Fruit fly (Drosophila melanogaster): ENCODE results near the gene Ssl1.

The Ssl1 gene

DNA sequence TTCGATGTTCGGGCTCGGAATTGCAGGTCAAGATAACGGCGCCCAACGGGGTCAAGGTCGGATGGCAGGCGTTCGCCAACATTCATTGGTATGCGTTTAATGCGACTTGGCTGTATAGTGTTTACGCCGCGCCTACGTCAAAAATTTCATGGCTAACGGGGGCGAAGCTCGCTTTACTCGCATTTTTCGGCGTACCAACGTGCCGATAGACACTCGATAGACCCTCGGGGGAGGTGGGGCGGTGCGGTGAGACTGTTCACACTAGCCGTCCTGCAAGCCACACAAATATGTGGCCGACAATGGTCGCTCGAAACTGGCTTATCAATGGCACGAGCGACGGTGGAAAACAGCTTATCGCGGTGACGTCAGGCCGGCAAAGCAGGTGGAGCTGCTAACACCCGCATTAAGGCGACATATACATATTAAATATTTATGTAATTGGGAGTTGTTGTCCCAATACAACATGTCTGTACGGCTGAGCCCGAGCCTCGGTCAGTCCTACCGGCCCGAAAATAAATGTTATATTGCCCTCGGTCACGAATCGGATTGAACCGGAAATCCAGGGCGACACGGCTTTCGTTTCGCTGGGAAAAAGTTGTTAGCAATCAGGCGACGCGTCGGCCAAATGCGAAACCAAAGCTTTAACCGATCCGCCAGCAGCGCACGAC lies 9.8 kb downstream of the Ssl1 start:
- TF ChIP-seq h (GFP tag; optimal IDR thresholded peaks at IDR 0.05) (peak; percentile 16), br (GFP tag; optimal IDR thresholded peaks at IDR 0.05) (no peak), dl (GFP tag; optimal IDR thresholded peaks at IDR 0.05; ENCODE audit: insufficient read depth in 1 of 2, partially characterized antibody in 2 of 2) (no peak)

DNA sequence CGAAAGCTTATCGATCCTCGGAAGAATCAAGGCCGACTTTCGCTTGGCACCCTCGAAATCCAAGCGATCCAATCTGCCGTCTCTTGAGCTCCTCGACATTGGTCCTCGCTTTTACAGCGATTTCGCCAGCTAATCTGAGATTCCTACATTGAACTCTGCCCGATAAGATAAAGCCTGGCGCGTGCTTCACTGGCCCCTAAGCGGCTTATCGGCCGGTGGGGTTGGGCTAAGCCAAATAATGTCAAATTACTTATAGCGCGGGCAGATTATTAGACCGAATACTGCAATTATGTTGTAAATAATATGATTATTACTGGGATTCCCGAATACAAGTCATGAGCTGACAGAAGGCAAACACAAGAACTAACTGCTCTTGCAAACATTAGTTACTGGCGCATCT lies 11.1 kb downstream of the Ssl1 start:
- TF ChIP-seq Vsx2 (GFP tag; optimal IDR thresholded peaks at IDR 0.05; ENCODE audit: partially characterized antibody) (no peak), Rel (GFP tag; optimal IDR thresholded peaks at IDR 0.05) (no peak), Rel (tag; optimal IDR thresholded peaks at IDR 0.05) (peak; percentile 50), h (GFP tag; optimal IDR thresholded peaks at IDR 0.05) (peak; percentile 92)

DNA sequence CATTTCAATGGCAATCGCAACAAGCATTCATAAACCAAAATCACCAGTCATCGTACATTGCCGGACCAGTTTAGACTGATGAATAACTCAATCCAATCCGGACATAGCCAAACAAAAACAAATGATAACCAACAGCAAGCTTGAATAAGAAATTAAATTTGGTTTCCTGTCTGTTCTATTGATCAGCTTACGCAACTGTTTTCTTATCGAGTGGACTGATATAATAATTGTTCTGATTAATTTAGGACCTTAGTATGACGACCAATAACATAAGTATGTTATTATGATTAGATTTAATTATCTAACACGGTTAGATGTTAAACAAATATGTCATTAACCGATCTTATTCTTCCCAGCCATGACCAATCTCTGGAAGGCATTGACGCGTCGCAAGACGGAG lies 12.1 kb downstream of the Ssl1 start:
- no peak for TF ChIP-seq h (GFP tag; optimal IDR thresholded peaks at IDR 0.05)
- TF ChIP-seq Jra (GFP tag; optimal IDR thresholded peaks at IDR 0.05), result no peak
- no peak for TF ChIP-seq jim (GFP tag; optimal IDR thresholded peaks at IDR 0.05)
- TF ChIP-seq brk (GFP tag; optimal IDR thresholded peaks at IDR 0.05), result no peak
- no peak for TF ChIP-seq br (GFP tag; optimal IDR thresholded peaks at IDR 0.05)
- TF ChIP-seq sv (GFP tag; optimal IDR thresholded peaks at IDR 0.05), result no peak
- no peak for TF ChIP-seq Dif (GFP tag; optimal IDR thresholded peaks at IDR 0.05; ENCODE audit: partially characterized antibody)
- TF ChIP-seq dl (GFP tag; optimal IDR thresholded peaks at IDR 0.05; ENCODE audit: insufficient read depth in 1 of 2, partially characterized antibody in 2 of 2), result no peak
- no peak for TF ChIP-seq tai (GFP tag; optimal IDR thresholded peaks at IDR 0.05)
- TF ChIP-seq Rel (GFP tag; optimal IDR thresholded peaks at IDR 0.05), result no peak
- no peak for TF ChIP-seq Rel (tag; optimal IDR thresholded peaks at IDR 0.05)

DNA sequence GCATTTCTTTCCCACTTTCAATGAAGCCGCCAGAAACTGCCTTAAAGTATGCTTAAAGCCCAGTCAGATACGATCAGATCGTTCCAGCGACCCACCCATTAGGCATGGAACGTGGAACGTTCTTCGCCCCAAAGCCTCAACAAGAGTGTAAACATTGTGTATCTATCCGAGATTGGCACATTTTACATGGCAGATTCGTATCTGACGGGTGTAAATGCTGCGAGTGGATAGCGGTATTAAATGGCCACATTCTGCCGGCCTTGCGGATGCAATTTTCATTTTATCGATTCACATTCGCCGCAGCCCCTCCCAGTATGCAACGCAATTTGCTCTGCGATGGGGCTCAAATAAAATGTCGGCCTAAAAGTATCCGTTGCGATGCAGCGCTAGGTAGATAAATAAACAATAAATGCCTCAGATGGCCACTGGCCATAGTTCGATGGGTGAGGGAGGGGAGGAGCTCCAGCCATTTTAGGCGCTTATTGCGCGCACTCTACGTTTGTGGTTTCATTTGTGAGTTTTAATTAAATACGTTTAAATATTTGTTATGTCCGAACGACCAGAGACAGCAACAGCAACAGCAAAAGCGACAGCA lies 15.9 kb downstream of the Ssl1 start:
- TF ChIP-seq Mio (GFP tag; optimal IDR thresholded peaks at IDR 0.05) (no peak), Abd-B (GFP tag; optimal IDR thresholded peaks at IDR 0.05) (peak; percentile 62), Myc (optimal IDR thresholded peaks at IDR 0.05) (peak; percentile 81), lola (GFP tag; optimal IDR thresholded peaks at IDR 0.05) (peak; percentile 21), N (GFP tag; optimal IDR thresholded peaks at IDR 0.05) (peak; percentile 41)

DNA sequence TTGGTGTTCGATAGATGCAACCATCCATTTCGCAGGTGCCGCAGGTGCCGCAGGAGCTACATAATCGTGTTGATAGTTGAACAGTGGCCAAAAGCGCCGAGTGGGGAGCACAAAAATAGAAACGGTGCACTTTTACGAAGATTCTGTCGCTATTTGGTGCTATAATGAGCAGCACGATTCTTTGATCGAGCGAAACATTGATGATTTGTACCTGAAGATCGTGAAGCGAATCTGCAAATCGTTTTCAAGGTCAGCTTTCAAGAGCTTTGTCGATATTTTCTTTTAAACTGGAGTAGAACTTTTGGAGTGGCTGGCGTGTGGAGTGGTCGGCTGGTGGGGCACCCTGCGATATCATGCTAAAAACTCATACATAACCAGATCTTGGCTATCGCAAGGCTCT lies 19.6 kb downstream of the Ssl1 start, which contains the start of gene CG11131:
TSS of gene CG11131 (plus strand) at position 301 of the 400 bp plus-strand sequence.
- no peak for TF ChIP-seq dl (GFP tag; optimal IDR thresholded peaks at IDR 0.05; ENCODE audit: insufficient read depth in 1 of 2, partially characterized antibody in 2 of 2)
- TF ChIP-seq sv (GFP tag; optimal IDR thresholded peaks at IDR 0.05), result no peak
- TF ChIP-seq Abd-B (GFP tag; optimal IDR thresholded peaks at IDR 0.05), result no peak
- no peak for TF ChIP-seq dmrt93B (GFP tag; optimal IDR thresholded peaks at IDR 0.05)
- no peak for TF ChIP-seq woc (GFP tag; optimal IDR thresholded peaks at IDR 0.05)
- no peak for TF ChIP-seq psq (GFP tag; optimal IDR thresholded peaks at IDR 0.05)
- no peak for TF ChIP-seq Dfd (GFP tag; optimal IDR thresholded peaks at IDR 0.05)
- TF ChIP-seq Vsx2 (GFP tag; optimal IDR thresholded peaks at IDR 0.05; ENCODE audit: partially characterized antibody), result no peak
- TF ChIP-seq fru (GFP tag; optimal IDR thresholded peaks at IDR 0.05), result no peak
- TF ChIP-seq tai (GFP tag; optimal IDR thresholded peaks at IDR 0.05), result no peak
- no peak for TF ChIP-seq sage (GFP tag; optimal IDR thresholded peaks at IDR 0.05)
- TF ChIP-seq rgr (GFP tag; optimal IDR thresholded peaks at IDR 0.05), result no peak
- no peak for TF ChIP-seq Hr83 (GFP tag; optimal IDR thresholded peaks at IDR 0.05; ENCODE audit: poor library complexity, severe bottlenecking)
- TF ChIP-seq N (GFP tag; optimal IDR thresholded peaks at IDR 0.05), result no peak
- no peak for TF ChIP-seq Rel (GFP tag; optimal IDR thresholded peaks at IDR 0.05)
- no peak for TF ChIP-seq Rel (tag; optimal IDR thresholded peaks at IDR 0.05)
- no peak for TF ChIP-seq ey (GFP tag; optimal IDR thresholded peaks at IDR 0.05)
- TF ChIP-seq dsf (GFP tag; optimal IDR thresholded peaks at IDR 0.05; ENCODE audit: borderline replicate concordance), result no peak
- no peak for TF ChIP-seq br (GFP tag; optimal IDR thresholded peaks at IDR 0.05)
- no peak for TF ChIP-seq Hnf4 (GFP tag; optimal IDR thresholded peaks at IDR 0.05)

DNA sequence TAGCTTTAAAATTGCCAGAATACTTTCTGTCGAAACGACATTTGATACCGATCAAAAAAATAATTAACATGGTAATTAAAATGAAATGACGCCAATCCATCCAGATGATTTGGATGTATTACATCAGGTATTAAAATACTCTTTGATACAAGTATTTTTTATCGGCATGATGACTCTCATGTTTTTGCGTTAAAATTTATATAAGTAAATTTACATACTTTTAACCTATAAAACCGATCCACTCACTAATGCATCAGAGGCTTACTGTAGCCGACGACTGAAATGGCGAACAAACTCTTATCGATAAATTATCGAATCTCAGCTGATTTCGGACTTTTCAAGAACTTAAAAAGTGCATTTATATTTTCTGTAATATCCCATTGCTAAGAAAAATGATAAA lies 22.7 kb downstream of the Ssl1 start, which contains the start of gene BoYb:
TSS of gene BoYb (plus strand) at position 301 of the 400 bp plus-strand sequence.
- TF ChIP-seq jim (GFP tag; optimal IDR thresholded peaks at IDR 0.05) (no peak), ey (GFP tag; optimal IDR thresholded peaks at IDR 0.05) (no peak), CrebA (GFP tag; optimal IDR thresholded peaks at IDR 0.05; ENCODE audit: borderline replicate concordance) (no peak), dmrt93B (GFP tag; optimal IDR thresholded peaks at IDR 0.05) (no peak), CG9705 (GFP tag; optimal IDR thresholded peaks at IDR 0.05) (no peak), HLH106 (tag; optimal IDR thresholded peaks at IDR 0.05) (no peak), Hr83 (GFP tag; optimal IDR thresholded peaks at IDR 0.05; ENCODE audit: poor library complexity, severe bottlenecking) (no peak), N (GFP tag; optimal IDR thresholded peaks at IDR 0.05) (no peak), Dif (GFP tag; optimal IDR thresholded peaks at IDR 0.05; ENCODE audit: partially characterized antibody) (no peak), foxo (GFP tag; optimal IDR thresholded peaks at IDR 0.05) (no peak), pan (optimal IDR thresholded peaks at IDR 0.05) (no peak), tai (GFP tag; optimal IDR thresholded peaks at IDR 0.05) (no peak), rgr (GFP tag; optimal IDR thresholded peaks at IDR 0.05) (no peak), sv (GFP tag; optimal IDR thresholded peaks at IDR 0.05) (no peak), Dfd (GFP tag; optimal IDR thresholded peaks at IDR 0.05) (no peak), fru (GFP tag; optimal IDR thresholded peaks at IDR 0.05) (no peak), Abd-B (GFP tag; optimal IDR thresholded peaks at IDR 0.05) (no peak), GATAd (GFP tag; optimal IDR thresholded peaks at IDR 0.05) (no peak), Mio (GFP tag; optimal IDR thresholded peaks at IDR 0.05) (no peak)
